Worm (Caenorhabditis elegans) whole organism, L3 larva: ENCODE data around the gene cyp-25A4.

Experiments
- R02D3.7 ChIP-seq: fragments of 150-350 bp; optimal IDR thresholded peaks from 2 replicates; lab custom pipeline; 2014; ENCODE audit warnings: missing biosample characterization, missing genetic modification characterization
- ZK546.5 ChIP-seq: sonication (generic microtip); optimal IDR thresholded peaks from 2 replicates; lab custom pipeline; 2017; ENCODE audit warnings: missing biosample characterization, missing genetic modification characterization
- ama-1 ChIP-seq: fragments of 150-350 bp; optimal IDR thresholded peaks from 2 replicates; lab custom pipeline; 2018
- ceh-16 ChIP-seq: sonication (generic microtip); optimal IDR thresholded peaks from 2 replicates; lab custom pipeline; 2017; ENCODE audit warnings: missing biosample characterization, missing genetic modification characterization
- ceh-28 ChIP-seq: fragments of 150-350 bp; optimal IDR thresholded peaks from 2 replicates; lab custom pipeline; 2014; ENCODE audit warnings: missing biosample characterization, missing genetic modification reagents, missing genetic modification characterization
- ceh-82 ChIP-seq: fragments of 150-350 bp; optimal IDR thresholded peaks from 2 replicates; lab custom pipeline; 2014; ENCODE audit warnings: missing biosample characterization, missing genetic modification characterization
- ceh-9 ChIP-seq: sonication (generic microtip); optimal IDR thresholded peaks from 2 replicates; lab custom pipeline; 2018; ENCODE audit warnings: missing biosample characterization, missing genetic modification characterization
- egl-27 ChIP-seq: sonication (generic microtip); optimal IDR thresholded peaks from 4 replicates; lab custom pipeline; 2017; ENCODE audit warnings: missing biosample characterization, missing genetic modification reagents, missing genetic modification characterization
- egl-5 ChIP-seq: fragments of 150-350 bp; optimal IDR thresholded peaks from 2 replicates; lab custom pipeline; 2017; ENCODE audit warnings: missing biosample characterization, missing genetic modification reagents, missing genetic modification characterization, inconsistent platforms
- elt-1 ChIP-seq: fragments of 150-350 bp; optimal IDR thresholded peaks from 2 replicates; lab custom pipeline; 2014; ENCODE audit warnings: missing biosample characterization, missing genetic modification characterization
- elt-2 ChIP-seq: sonication (generic microtip); optimal IDR thresholded peaks from 2 replicates; lab custom pipeline; 2016; ENCODE audit warnings: missing genetic modification reagents, mild to moderate bottlenecking, missing genetic modification characterization, missing compliant biosample characterization
- elt-3 ChIP-seq, 3 experiments: fragments of 150-350 bp in 1 of 3; sonication (generic microtip) in 2 of 3; optimal IDR thresholded peaks; 2 replicates in 2 of 3; 4 replicates in 1 of 3; lab custom pipeline; 2014 to 2017; ENCODE audit warnings: missing biosample characterization in 3 of 3, missing genetic modification characterization in 3 of 3
- eor-1 ChIP-seq, 2 experiments: fragments of 150-350 bp; optimal IDR thresholded peaks; 2 replicates each; lab custom pipeline; 2014 to 2018; ENCODE audit warnings: missing biosample characterization in 2 of 2, missing genetic modification characterization in 2 of 2
- fkh-10 ChIP-seq: sonication (generic microtip); optimal IDR thresholded peaks from 2 replicates; lab custom pipeline; 2017; ENCODE audit warnings: missing biosample characterization, missing genetic modification reagents, missing genetic modification characterization
- fkh-2 ChIP-seq: fragments of 150-350 bp; optimal IDR thresholded peaks from 2 replicates; lab custom pipeline; 2014; ENCODE audit warnings: missing biosample characterization, missing genetic modification reagents, missing genetic modification characterization
- fos-1 ChIP-seq: fragments of 150-350 bp; optimal IDR thresholded peaks from 2 replicates; lab custom pipeline; 2014; ENCODE audit warnings: missing biosample characterization, missing genetic modification characterization
- hmg-11 ChIP-seq: sonication (generic microtip); optimal IDR thresholded peaks from 2 replicates; lab custom pipeline; 2016; ENCODE audit warnings: missing genetic modification characterization, missing compliant biosample characterization
- jun-1 ChIP-seq: fragments of 150-350 bp; optimal IDR thresholded peaks from 2 replicates; lab custom pipeline; 2014; ENCODE audit warnings: missing biosample characterization, missing genetic modification reagents, missing genetic modification characterization
- lin-15B ChIP-seq: fragments of 150-350 bp; optimal IDR thresholded peaks from 2 replicates; lab custom pipeline; 2014; ENCODE audit warnings: missing biosample characterization, missing genetic modification characterization
- lin-39 ChIP-seq: fragments of 150-350 bp; optimal IDR thresholded peaks from 2 replicates; lab custom pipeline; 2018; ENCODE audit warnings: missing biosample characterization, missing genetic modification reagents, missing genetic modification characterization
- lsy-12 ChIP-seq: sonication (generic microtip); optimal IDR thresholded peaks from 2 replicates; lab custom pipeline; 2016; ENCODE audit warnings: mild to moderate bottlenecking, missing genetic modification characterization, missing compliant biosample characterization
- mdl-1 ChIP-seq: fragments of 150-350 bp; optimal IDR thresholded peaks from 2 replicates; lab custom pipeline; 2014; ENCODE audit warnings: missing biosample characterization, missing genetic modification characterization
- mml-1 ChIP-seq: fragments of 150-350 bp; sonication (generic microtip); optimal IDR thresholded peaks from 3 replicates; lab custom pipeline; 2014; ENCODE audit warnings: missing biosample characterization, missing genetic modification characterization
- nfya-1 ChIP-seq: sonication (generic microtip); optimal IDR thresholded peaks from 2 replicates; lab custom pipeline; 2017; ENCODE audit warnings: missing genetic modification characterization, mild to moderate bottlenecking, missing compliant biosample characterization, antibody characterized with exemption, moderate library complexity; ENCODE audit not compliant: insufficient read depth
- nhr-11 ChIP-seq: fragments of 150-350 bp; optimal IDR thresholded peaks from 2 replicates; lab custom pipeline; 2014; ENCODE audit warnings: missing biosample characterization, missing genetic modification characterization
- nhr-12 ChIP-seq: fragments of 150-350 bp; optimal IDR thresholded peaks from 2 replicates; lab custom pipeline; 2014; ENCODE audit warnings: missing biosample characterization, missing genetic modification characterization
- nhr-23 ChIP-seq: fragments of 150-350 bp; optimal IDR thresholded peaks from 2 replicates; lab custom pipeline; 2014; ENCODE audit warnings: missing biosample characterization, missing genetic modification reagents, missing genetic modification characterization
- nhr-237 ChIP-seq: fragments of 150-350 bp; optimal IDR thresholded peaks from 2 replicates; lab custom pipeline; 2014; ENCODE audit warnings: missing biosample characterization, missing genetic modification characterization
- nhr-25 ChIP-seq: sonication (generic microtip); optimal IDR thresholded peaks from 2 replicates; lab custom pipeline; 2017; ENCODE audit warnings: missing biosample characterization, missing genetic modification characterization
- nhr-28 ChIP-seq: fragments of 150-350 bp; optimal IDR thresholded peaks from 2 replicates; lab custom pipeline; 2014; ENCODE audit warnings: missing biosample characterization, missing genetic modification characterization
- nhr-43 ChIP-seq: sonication (generic microtip); optimal IDR thresholded peaks from 2 replicates; lab custom pipeline; 2016; ENCODE audit warnings: mild to moderate bottlenecking, missing genetic modification characterization, missing compliant biosample characterization; ENCODE audit not compliant: poor library complexity, severe bottlenecking
- nhr-67 ChIP-seq: fragments of 150-350 bp; optimal IDR thresholded peaks from 2 replicates; lab custom pipeline; 2014; ENCODE audit warnings: missing biosample characterization, missing genetic modification characterization
- nhr-76 ChIP-seq: fragments of 150-350 bp; sonication (generic microtip); optimal IDR thresholded peaks from 5 replicates; lab custom pipeline; 2014; ENCODE audit warnings: missing biosample characterization, missing genetic modification characterization
- nhr-77 ChIP-seq: fragments of 150-350 bp; optimal IDR thresholded peaks from 2 replicates; lab custom pipeline; 2014; ENCODE audit warnings: missing biosample characterization, missing genetic modification characterization
- pha-4 ChIP-seq: fragments of 150-350 bp; optimal IDR thresholded peaks from 2 replicates; lab custom pipeline; 2014; ENCODE audit warnings: missing biosample characterization, missing genetic modification reagents, missing genetic modification characterization
- pqm-1 ChIP-seq: fragments of 150-350 bp; optimal IDR thresholded peaks from 2 replicates; lab custom pipeline; 2017; ENCODE audit warnings: missing biosample characterization, missing genetic modification characterization, inconsistent platforms
- sea-2 ChIP-seq: fragments of 150-350 bp; sonication (generic microtip); optimal IDR thresholded peaks from 4 replicates; lab custom pipeline; 2014; ENCODE audit warnings: missing biosample characterization, missing genetic modification reagents, missing genetic modification characterization
- skn-1 ChIP-seq: fragments of 150-350 bp; optimal IDR thresholded peaks from 2 replicates; lab custom pipeline; 2014; ENCODE audit warnings: missing biosample characterization, missing genetic modification characterization
- snpc-4 ChIP-seq: fragments of 150-350 bp; optimal IDR thresholded peaks from 2 replicates; lab custom pipeline; 2014; ENCODE audit warnings: missing biosample characterization, missing genetic modification characterization
- tbx-2 ChIP-seq: sonication (generic microtip); optimal IDR thresholded peaks from 2 replicates; lab custom pipeline; 2016; ENCODE audit warnings: mild to moderate bottlenecking, missing genetic modification characterization, missing compliant biosample characterization
- unc-39 ChIP-seq: sonication (generic microtip); optimal IDR thresholded peaks from 4 replicates; lab custom pipeline; 2017; ENCODE audit warnings: missing biosample characterization, missing genetic modification characterization
- unc-62 ChIP-seq: fragments of 150-350 bp; sonication (generic microtip); optimal IDR thresholded peaks from 4 replicates; lab custom pipeline; 2014; ENCODE audit warnings: missing biosample characterization, missing genetic modification reagents, missing genetic modification characterization
- zag-1 ChIP-seq: fragments of 150-350 bp; optimal IDR thresholded peaks from 2 replicates; lab custom pipeline; 2014; ENCODE audit warnings: missing biosample characterization, missing genetic modification characterization
- ztf-11 ChIP-seq: fragments of 150-350 bp; optimal IDR thresholded peaks from 2 replicates; lab custom pipeline; 2014; ENCODE audit warnings: missing biosample characterization, missing genetic modification characterization
- ztf-4 ChIP-seq: fragments of 150-350 bp; optimal IDR thresholded peaks from 2 replicates; lab custom pipeline; 2014; ENCODE audit warnings: missing biosample characterization, missing genetic modification characterization

Gene cyp-25A4

ce11 chrIII:3867378-3867904 lies 15.6 kb upstream of the cyp-25A4 start, which contains the start of gene rpl-3 (continued):
- peak; percentile 100 for TF ChIP-seq nfya-1
- TF ChIP-seq ceh-82, result peak; percentile 100
- peak; percentile 83 to 100 (median 98) for TF ChIP-seq elt-3 (tag; optimal IDR thresholded peaks at IDR 0.05; lab: Kevin White, UChicago)
- TF ChIP-seq nhr-237 (tag; lab: Kevin White, UChicago), result peak; percentile 67

ce11 chrIII:3863814-3864507 lies 12.1 kb upstream of the cyp-25A4 start, which contains the start of gene acs-19:
Gene acs-19 (plus strand): TSS chrIII:3864489.
- TF ChIP-seq fkh-2 (tag; lab: Kevin White, UChicago) (no peak), pha-4 (tag; lab: Kevin White, UChicago) (peak; percentile 5), hmg-11 (tag; lab: Kevin White, UChicago) (peak; percentile 14), ztf-4 (tag; lab: Kevin White, UChicago) (no peak), elt-1 (tag; lab: Kevin White, UChicago) (no peak), mdl-1 (no peak), pqm-1 (tag; lab: Kevin White, UChicago) (no peak), nhr-12 (tag; lab: Kevin White, UChicago) (no peak), fos-1 (tag; lab: Kevin White, UChicago) (no peak), elt-2 (peak; percentile 23), egl-27 (no peak), zag-1 (tag; lab: Kevin White, UChicago) (no peak), R02D3.7 (tag; lab: Kevin White, UChicago) (no peak), nhr-43 (peak; percentile 2), ZK546.5 (tag; lab: Kevin White, UChicago) (no peak), tbx-2 (tag; lab: Kevin White, UChicago) (no peak), ama-1 (lab: Kevin White, UChicago) (peak; percentile 26), nhr-77 (tag; lab: Kevin White, UChicago) (no peak), ceh-82 (no peak), ceh-16 (tag; lab: Kevin White, UChicago) (no peak), jun-1 (tag; lab: Kevin White, UChicago) (no peak), nhr-67 (tag; lab: Kevin White, UChicago) (no peak), fkh-10 (GFP tag; lab: Kevin White, UChicago) (peak; percentile 19), nfya-1 (no peak)

ce11 chrIII:3862918-3863385 lies 11.1 kb upstream of the cyp-25A4 start, which contains the start of gene brc-1:
Gene brc-1 (minus strand): TSS chrIII:3862968.
- TF ChIP-seq elt-3 (tag; optimal IDR thresholded peaks at IDR 0.05; lab: Kevin White, UChicago) (no peak), hmg-11 (tag; lab: Kevin White, UChicago) (peak; percentile 98), mml-1 (tag; lab: Kevin White, UChicago) (no peak), tbx-2 (tag; lab: Kevin White, UChicago) (peak; percentile 51), nhr-77 (tag; lab: Kevin White, UChicago) (no peak), ztf-11 (tag; lab: Kevin White, UChicago) (no peak), ceh-9 (tag; lab: Kevin White, UChicago) (no peak), egl-27 (no peak), fkh-10 (GFP tag; lab: Kevin White, UChicago) (peak; percentile 96), nhr-11 (tag; lab: Kevin White, UChicago) (peak; percentile 37), elt-2 (peak; percentile 72), nhr-67 (tag; lab: Kevin White, UChicago) (no peak), ZK546.5 (tag; lab: Kevin White, UChicago) (peak; percentile 9), ama-1 (lab: Kevin White, UChicago) (peak; percentile 97), ceh-28 (tag; lab: Kevin White, UChicago) (peak; percentile 54), fkh-2 (tag; lab: Kevin White, UChicago) (no peak), pqm-1 (tag; lab: Kevin White, UChicago) (peak; percentile 57), nhr-43 (peak; percentile 56), lin-15B (peak; percentile 96), unc-39 (tag; lab: Kevin White, UChicago) (no peak), nhr-25 (tag; lab: Kevin White, UChicago) (peak; percentile 79), nhr-28 (tag; lab: Kevin White, UChicago) (no peak), lin-39 (tag; lab: Kevin White, UChicago) (peak; percentile 97), eor-1 (tag; optimal IDR thresholded peaks at IDR 0.05; lab: Kevin White, UChicago) (no peak), nfya-1 (peak; percentile 94), R02D3.7 (tag; lab: Kevin White, UChicago) (peak; percentile 68), nhr-23 (tag; lab: Kevin White, UChicago) (peak; percentile 91), egl-5 (tag; lab: Kevin White, UChicago) (peak; percentile 24), nhr-76 (no peak), unc-62 (GFP tag; lab: Kevin White, UChicago) (peak; percentile 18), snpc-4 (tag; lab: Kevin White, UChicago) (peak; percentile 76), lsy-12 (tag; lab: Kevin White, UChicago) (peak; percentile 73), jun-1 (tag; lab: Kevin White, UChicago) (peak; percentile 57), skn-1 (tag; lab: Kevin White, UChicago) (peak; percentile 49), sea-2 (GFP tag; lab: Kevin White, UChicago) (no peak), pha-4 (tag; lab: Kevin White, UChicago) (peak; percentile 86), ztf-4 (tag; lab: Kevin White, UChicago) (peak; percentile 10), elt-1 (tag; lab: Kevin White, UChicago) (peak; percentile 32), ceh-82 (peak; percentile 32)
